Worm (Caenorhabditis elegans) whole organism, L1 larva: ENCODE results near the gene F07F6.4.

ENCODE experiments used
- dpl-1 ChIP-seq, 3 experiments: fragments of 150-350 bp in 2 of 3; sonication (generic microtip) in 1 of 3; optimal IDR thresholded peaks; 2 replicates each; lab custom pipeline; 2014 to 2017; ENCODE audit warnings: missing biosample characterization in 3 of 3, missing genetic modification characterization in 3 of 3, missing genetic modification reagents in 3 of 3
- lin-13 ChIP-seq: fragments of 150-350 bp; optimal IDR thresholded peaks from 2 replicates; lab custom pipeline; 2014; ENCODE audit warnings: missing biosample characterization, missing genetic modification reagents, missing genetic modification characterization
- lir-3 ChIP-seq: sonication (generic microtip); optimal IDR thresholded peaks from 2 replicates; lab custom pipeline; 2016; ENCODE audit warnings: mild to moderate bottlenecking, missing genetic modification characterization, moderate library complexity, missing compliant biosample characterization; ENCODE audit not compliant: poor library complexity
- nhr-28 ChIP-seq: fragments of 150-350 bp; optimal IDR thresholded peaks from 2 replicates; lab custom pipeline; 2014; ENCODE audit warnings: missing biosample characterization, missing genetic modification characterization

DNA sequence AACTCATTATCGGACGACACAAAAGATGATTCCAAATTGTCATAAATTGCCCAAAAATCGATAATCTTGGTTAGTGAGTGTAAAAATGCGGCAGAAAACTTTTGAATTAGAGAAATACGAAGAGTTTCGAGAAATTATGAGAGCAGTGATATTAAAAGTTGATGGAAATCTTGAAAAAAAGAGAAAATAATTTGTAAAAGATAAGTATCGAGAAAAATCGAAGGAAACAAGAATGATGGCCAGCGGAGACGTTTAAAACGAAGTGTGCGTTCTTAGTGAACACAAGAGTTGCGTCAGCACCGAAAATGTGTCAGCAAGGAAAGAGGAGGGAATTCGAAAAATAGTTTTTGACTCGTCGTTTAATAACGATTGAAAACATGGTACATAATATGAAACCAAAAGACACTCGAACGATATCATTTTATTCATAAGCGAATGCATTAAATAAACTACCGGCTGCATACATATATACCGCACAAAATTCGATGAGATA is 39.5 kb downstream of the F07F6.4 start, which contains the start of gene ndx-6:
- peak; percentile 62 for TF ChIP-seq lir-3
- TF ChIP-seq nhr-28 = no peak
- peak; percentile 77 for TF ChIP-seq lin-13 (GFP tag; lab: Kevin White, UChicago)
- peak; percentile 99 for TF ChIP-seq dpl-1 (GFP tag; optimal IDR thresholded peaks at IDR 0.05; lab: Kevin White, UChicago)
